Worm (Caenorhabditis elegans): ENCODE results near the gene C13F10.6.

The C13F10.6 gene

DNA sequence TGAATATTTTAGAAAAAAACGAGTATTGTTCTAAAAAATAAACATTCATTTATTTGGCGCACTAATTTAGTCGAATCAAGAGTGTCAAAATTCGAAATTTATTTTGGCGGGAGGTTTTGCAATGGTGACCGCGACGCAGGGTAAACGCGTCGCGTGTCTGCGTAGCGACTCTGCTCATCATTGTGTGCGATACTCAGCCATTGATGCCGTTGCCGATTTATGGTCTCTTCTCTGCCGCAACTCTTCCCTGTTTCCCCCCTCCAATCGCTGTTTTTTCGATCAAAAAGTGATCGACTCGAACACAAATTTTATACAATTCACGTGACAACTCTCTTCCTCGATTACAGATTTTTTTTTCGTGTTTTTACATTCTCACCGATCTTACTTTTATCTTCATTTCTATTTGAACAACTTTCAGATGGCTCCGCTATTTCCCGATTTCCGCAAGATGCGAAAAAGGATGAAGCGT is 24.3 kb downstream of the C13F10.6 start, which contains the start of gene F09G2.2 (continued):
- peak in 1 of 2 experiments; percentile 75 for TF ChIP-seq ztf-11 (tag; optimal IDR thresholded peaks at IDR 0.05)
- TF ChIP-seq Y116A8C.19 (tag; optimal IDR thresholded peaks at IDR 0.05; ENCODE audit: borderline replicate concordance) = no peak
- peak; percentile 96 to 97 for TF ChIP-seq lin-35 (GFP tag; optimal IDR thresholded peaks at IDR 0.05)
- TF ChIP-seq ets-5 (GFP tag; IDR thresholded peaks at IDR 0.05) = no peak
- TF ChIP-seq nhr-20 (tag; optimal IDR thresholded peaks at IDR 0.05) = peak; percentile 94
- TF ChIP-seq jun-1 (tag; optimal IDR thresholded peaks at IDR 0.05) = peak; percentile 89
- peak; percentile 62 for TF ChIP-seq mef-2 (tag; optimal IDR thresholded peaks at IDR 0.05)
- no peak for TF ChIP-seq fkh-4 (tag; optimal IDR thresholded peaks at IDR 0.05; ENCODE audit: borderline replicate concordance)
- TF ChIP-seq nhr-71 (tag; optimal IDR thresholded peaks at IDR 0.05) = peak; percentile 95
- TF ChIP-seq sup-37 (GFP tag; optimal IDR thresholded peaks at IDR 0.05) = peak; percentile 30
- peak; percentile 93 for TF ChIP-seq swsn-7 (tag; optimal IDR thresholded peaks at IDR 0.05)
- TF ChIP-seq lsy-2 (tag; optimal IDR thresholded peaks at IDR 0.05) = peak; percentile 90 to 95
- no peak for TF ChIP-seq zag-1 (tag; optimal IDR thresholded peaks at IDR 0.05)
- peak; percentile 60 for TF ChIP-seq mab-9 (GFP tag; IDR thresholded peaks at IDR 0.05)
- no peak for TF ChIP-seq sox-4 (tag; optimal IDR thresholded peaks at IDR 0.05)
- TF ChIP-seq nhr-19 (GFP tag; conservative IDR thresholded peaks at IDR 0.05) = peak; percentile 94
- TF ChIP-seq ceh-82 (tag; optimal IDR thresholded peaks at IDR 0.05) = peak; percentile 92 to 94 (median 93)
- TF ChIP-seq ces-1 (GFP tag; optimal IDR thresholded peaks at IDR 0.05) = no peak
- TF ChIP-seq pax-3 (tag; optimal IDR thresholded peaks at IDR 0.05) = peak; percentile 60
- no peak for TF ChIP-seq ceh-90 (tag; optimal IDR thresholded peaks at IDR 0.05)
- TF ChIP-seq egl-13 (tag; optimal IDR thresholded peaks at IDR 0.05) = peak; percentile 74
- peak; percentile 86 for TF ChIP-seq nhr-77 (tag; optimal IDR thresholded peaks at IDR 0.05)
- peak; percentile 95 for TF ChIP-seq C16A3.4 (tag; optimal IDR thresholded peaks at IDR 0.05)
- TF ChIP-seq mep-1 (tag; optimal IDR thresholded peaks at IDR 0.05) = peak; percentile 95
- peak; percentile 29 for TF ChIP-seq lir-3 (tag; optimal IDR thresholded peaks at IDR 0.05; ENCODE audit: poor library complexity)
- peak; percentile 91 for TF ChIP-seq lin-14 (GFP tag; optimal IDR thresholded peaks at IDR 0.05)
- TF ChIP-seq sptf-1 (tag; optimal IDR thresholded peaks at IDR 0.05) = no peak
- TF ChIP-seq C04F5.9 (tag; optimal IDR thresholded peaks at IDR 0.05) = peak; percentile 22
- peak; percentile 73 for TF ChIP-seq zip-4 (GFP tag; optimal IDR thresholded peaks at IDR 0.05)
- peak; percentile 82 for TF ChIP-seq dsc-1 (tag; optimal IDR thresholded peaks at IDR 0.05)
- TF ChIP-seq nhr-47 (tag; optimal IDR thresholded peaks at IDR 0.05) = peak; percentile 91
- TF ChIP-seq tbx-2 (tag; optimal IDR thresholded peaks at IDR 0.05) = peak; percentile 91
- TF ChIP-seq lin-39 (tag; optimal IDR thresholded peaks at IDR 0.05) = peak; percentile 43
- TF ChIP-seq nhr-84 (tag; optimal IDR thresholded peaks at IDR 0.05) = no peak
- no peak for TF ChIP-seq hlh-17 (GFP tag; optimal IDR thresholded peaks at IDR 0.05; ENCODE audit: borderline replicate concordance)
- no peak for TF ChIP-seq efl-3 (GFP tag; optimal IDR thresholded peaks at IDR 0.05)
- TF ChIP-seq hlh-4 (tag; optimal IDR thresholded peaks at IDR 0.05) = no peak
- no peak for TF ChIP-seq nhr-28 (tag; optimal IDR thresholded peaks at IDR 0.05)
- peak; percentile 94 for TF ChIP-seq xbp-1 (tag; optimal IDR thresholded peaks at IDR 0.05)
- TF ChIP-seq efl-1 (optimal IDR thresholded peaks at IDR 0.05) = peak; percentile 91
- peak; percentile 89 to 99 for TF ChIP-seq efl-1 (GFP tag; optimal IDR thresholded peaks at IDR 0.05 in 1 of 2)
- TF ChIP-seq F16B12.6 (tag; optimal IDR thresholded peaks at IDR 0.05) = peak; percentile 62
- peak; percentile 63 for TF ChIP-seq ama-1 (optimal IDR thresholded peaks at IDR 0.05)
- TF ChIP-seq nhr-237 (tag; optimal IDR thresholded peaks at IDR 0.05) = peak; percentile 79
- no peak for TF ChIP-seq unc-30 (tag; optimal IDR thresholded peaks at IDR 0.05)
- TF ChIP-seq dpl-1 (GFP tag; optimal IDR thresholded peaks at IDR 0.05) = peak; percentile 92 to 93 (median 92)
- TF ChIP-seq unc-86 (tag; optimal IDR thresholded peaks at IDR 0.05) = peak; percentile 83
- TF ChIP-seq aha-1 (tag; optimal IDR thresholded peaks at IDR 0.05) = no peak
- TF ChIP-seq rnt-1 (tag; optimal IDR thresholded peaks at IDR 0.05) = peak; percentile 92
- peak; percentile 90 for TF ChIP-seq fkh-8 (tag; optimal IDR thresholded peaks at IDR 0.05)
- no peak for TF ChIP-seq pqm-1 (tag; optimal IDR thresholded peaks at IDR 0.05)
- peak; percentile 93 for TF ChIP-seq lin-15B (tag; optimal IDR thresholded peaks at IDR 0.05)
- TF ChIP-seq unc-130 (tag; optimal IDR thresholded peaks at IDR 0.05) = peak; percentile 94
